Fruit fly (Drosophila melanogaster): ENCODE measurements around the gene ncd.
A peak's percentile ranks its signal among the peaks of the same experiment; 100 is the strongest.

DNA sequence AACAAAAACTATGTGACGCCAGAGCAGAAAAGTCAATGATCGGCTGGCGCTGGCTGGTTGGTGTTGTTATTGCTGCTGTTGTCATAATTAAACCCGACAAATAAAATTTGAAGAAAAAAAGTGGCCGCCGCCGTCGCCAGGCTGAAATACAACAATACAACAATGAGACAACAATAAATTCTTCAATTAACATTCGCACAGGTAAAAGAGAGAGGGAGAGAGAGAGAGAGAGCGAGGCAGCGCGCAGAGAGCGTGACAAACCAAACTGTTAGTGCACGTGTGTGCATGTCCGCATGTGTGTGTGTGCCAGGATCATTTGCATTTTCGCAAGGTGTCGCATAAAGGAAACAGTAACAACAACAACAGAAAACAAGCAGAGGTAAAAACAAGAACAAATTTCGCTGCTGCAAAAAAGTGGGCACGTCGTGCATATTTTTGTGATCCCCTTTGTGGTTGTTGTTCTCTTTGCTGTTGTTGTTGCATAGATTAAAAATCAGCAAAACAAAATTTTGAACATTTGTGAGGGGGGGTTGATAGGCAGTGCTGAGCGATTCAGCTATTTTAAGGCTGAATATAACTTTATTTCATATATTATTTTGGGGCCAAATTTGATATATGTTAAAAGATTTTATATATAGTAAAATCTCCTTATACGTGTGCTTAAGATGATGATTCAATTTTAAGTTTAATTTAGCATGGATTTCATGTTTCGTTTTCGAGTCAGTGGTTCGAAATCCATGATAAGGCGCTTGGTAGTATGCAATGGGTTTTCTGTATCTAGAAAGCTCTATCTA is 42.5 kb downstream of the ncd start:
- TF ChIP-seq da (GFP tag; optimal IDR thresholded peaks at IDR 0.05): no peak
- no peak for TF ChIP-seq caup (GFP tag; optimal IDR thresholded peaks at IDR 0.05; ENCODE audit: severe bottlenecking)
- TF ChIP-seq insv (GFP tag; optimal IDR thresholded peaks at IDR 0.05): no peak
- TF ChIP-seq CG1024 (GFP tag; IDR thresholded peaks at IDR 0.05): no peak
- TF ChIP-seq psq (GFP tag; optimal IDR thresholded peaks at IDR 0.05): no peak
- no peak for TF ChIP-seq stwl (tag; optimal IDR thresholded peaks at IDR 0.05)
- no peak for TF ChIP-seq Nf-YB (GFP tag; optimal IDR thresholded peaks at IDR 0.05)
- peak; percentile 80 for TF ChIP-seq CG15479 (GFP tag; optimal IDR thresholded peaks at IDR 0.05)
- no peak for TF ChIP-seq CG43689 (GFP tag; IDR thresholded peaks at IDR 0.05)

All from whole organism, embryonic.